Worm (Caenorhabditis elegans) whole organism, dauer: ENCODE measurements around the gene fbxa-150.

ENCODE experiments used
- unc-62 ChIP-seq: sonication (generic microtip); optimal IDR thresholded peaks from 2 replicates; lab custom pipeline; 2017; ENCODE audit warnings: missing biosample characterization, missing genetic modification reagents, missing genetic modification characterization

fbxa-150 gene

DNA sequence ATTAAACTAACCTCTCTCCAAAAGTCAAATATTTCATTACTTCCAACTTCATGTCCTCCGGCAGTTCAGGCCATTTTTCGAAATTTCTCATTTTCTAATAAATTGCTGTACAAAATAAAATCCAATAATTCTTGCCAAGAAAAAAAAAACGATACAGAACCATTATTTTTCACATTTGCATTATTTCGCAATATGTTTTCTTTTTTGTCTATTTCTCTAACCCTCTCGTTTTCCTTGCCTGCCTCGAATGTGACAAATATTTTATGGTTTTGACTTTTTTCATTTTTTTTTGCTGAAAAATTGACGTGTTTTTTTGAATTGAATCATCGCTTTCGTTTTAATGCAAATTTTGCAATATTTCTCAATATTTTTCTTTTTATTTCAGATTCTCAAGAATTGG, at the start of gene fbxa-150, which contains the start of gene Y38H6C.9:
TSS of gene fbxa-150 (plus strand) at position 380 of the 400 bp plus-strand sequence.
TSS of gene Y38H6C.9 (minus strand) at position 52 of the 400 bp plus-strand sequence.
- TF ChIP-seq unc-62 (GFP tag; lab: Kevin White, UChicago) = no peak

DNA sequence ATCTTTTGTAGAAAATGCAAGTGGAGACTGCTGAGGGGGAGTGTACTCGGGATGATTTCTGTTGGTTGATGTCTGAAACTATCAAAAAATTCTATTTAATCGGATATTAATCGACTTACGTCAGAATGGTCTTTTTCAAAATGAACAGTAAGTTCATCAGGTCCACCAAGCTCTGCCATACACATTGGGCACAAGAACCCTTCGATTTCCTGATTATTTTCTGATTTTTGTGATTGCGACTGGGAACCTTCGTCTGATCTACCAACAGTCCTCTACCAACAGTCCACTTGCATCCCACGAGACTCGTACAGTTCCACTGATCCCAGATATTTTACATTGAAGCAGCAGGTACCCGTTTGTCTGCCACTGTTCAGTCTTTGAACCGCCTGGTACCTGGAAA, 47.4 kb upstream of the fbxa-150 start:
- TF ChIP-seq unc-62 (GFP tag; lab: Kevin White, UChicago) = no peak

DNA sequence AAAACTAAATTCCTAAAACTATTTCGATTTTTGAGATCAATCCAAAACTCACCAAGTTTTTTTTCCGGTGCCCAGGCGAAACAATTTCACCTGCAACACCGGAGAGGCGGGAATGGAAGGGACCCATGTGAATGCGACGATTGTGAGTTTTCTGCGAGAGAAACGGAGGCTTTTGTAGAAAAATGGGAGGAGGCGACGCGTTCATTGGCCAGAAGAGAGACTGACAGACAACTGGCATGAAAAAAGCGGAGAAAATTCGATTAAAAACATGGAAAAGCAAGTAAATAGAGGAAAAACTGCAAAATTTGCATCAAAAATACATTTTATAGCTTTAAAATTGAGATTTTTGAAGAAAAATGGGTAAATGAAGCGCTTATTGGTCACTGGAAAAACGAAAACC, 46.6 kb upstream of the fbxa-150 start, which contains the start of gene B0250.7:
TSS of gene B0250.7 (minus strand) at position 232 of the 400 bp plus-strand sequence.
- TF ChIP-seq unc-62 (GFP tag; lab: Kevin White, UChicago) = no peak

DNA sequence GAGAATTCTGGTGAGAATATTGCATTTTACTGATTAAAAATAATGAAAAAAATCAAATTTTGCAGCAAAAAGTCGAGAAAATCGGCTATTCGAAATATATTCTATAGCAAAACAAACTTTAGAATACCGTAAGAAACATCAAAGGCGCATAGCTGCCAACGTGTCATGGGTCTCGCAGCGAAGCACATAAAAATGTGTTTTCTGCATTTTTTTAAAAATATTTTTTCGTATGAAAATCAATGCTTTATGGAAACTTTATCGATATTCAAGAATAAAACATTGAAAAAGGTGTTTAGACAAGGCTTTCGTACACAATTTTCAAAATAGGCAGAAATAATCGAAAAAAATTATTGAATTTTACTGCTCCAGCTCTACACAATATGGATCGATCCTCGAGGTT, 45.9 kb upstream of the fbxa-150 start:
- TF ChIP-seq unc-62 (GFP tag; lab: Kevin White, UChicago) = no peak

DNA sequence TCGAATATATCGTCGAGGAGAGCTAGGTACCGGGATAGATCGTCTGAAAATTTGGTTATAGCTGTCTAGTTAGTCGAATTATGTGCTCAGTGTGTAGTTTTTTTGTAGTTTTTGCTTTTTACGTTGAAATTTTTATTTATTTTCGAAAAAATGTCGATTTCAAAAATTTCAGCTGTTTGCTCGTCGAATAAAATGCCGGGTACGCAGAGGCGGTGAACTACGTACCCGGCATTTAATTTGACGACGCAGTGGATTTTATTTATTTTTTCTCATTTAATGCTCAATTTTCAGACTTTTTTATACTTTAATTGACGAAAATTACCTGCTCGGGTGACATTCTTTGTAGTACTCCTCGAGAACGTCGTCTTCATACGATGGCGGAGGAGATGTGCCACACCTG, 45.4 kb upstream of the fbxa-150 start:
- no peak for TF ChIP-seq unc-62 (GFP tag; lab: Kevin White, UChicago)

DNA sequence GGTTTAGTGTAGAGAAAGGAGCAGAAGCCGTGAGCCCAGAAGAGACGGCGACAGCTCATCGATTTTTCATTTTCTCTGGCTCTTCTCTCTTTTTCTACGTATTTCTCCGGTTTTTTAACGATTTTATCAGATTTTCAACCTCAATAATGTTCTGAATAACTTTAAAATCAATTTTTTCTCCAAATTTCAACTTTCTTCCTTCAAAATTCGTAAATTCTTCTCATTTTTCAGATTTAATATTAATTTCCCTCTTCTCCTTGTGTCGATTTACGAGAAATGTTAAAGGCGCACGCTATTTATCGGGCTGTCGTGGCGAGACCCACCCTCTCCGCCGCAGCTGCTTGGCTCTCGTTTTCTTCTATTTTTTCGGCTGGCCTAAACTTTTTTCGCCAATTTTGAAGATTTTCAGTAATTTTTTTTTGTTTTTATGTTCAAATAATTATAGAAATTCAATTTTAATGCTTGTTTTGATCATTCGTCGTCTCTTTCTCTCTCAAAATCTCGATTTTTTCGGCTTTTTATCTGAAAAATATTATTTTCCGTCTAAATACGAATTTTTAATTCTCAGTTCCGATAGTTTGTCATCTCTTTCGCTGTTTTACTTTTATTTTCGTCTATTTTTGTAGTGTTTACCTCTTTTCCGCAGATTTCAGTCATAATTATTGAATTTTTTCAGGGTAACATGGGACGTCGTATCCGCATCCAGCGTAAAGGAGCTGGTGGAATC, 43.2 kb upstream of the fbxa-150 start, which contains the start of the genes calf-1 and rpl-2:
TSS of gene calf-1 (minus strand) at position 77 of the 727 bp plus-strand sequence.
TSS of gene rpl-2 (plus strand) at position 677 of the 727 bp plus-strand sequence.
- TF ChIP-seq unc-62 (GFP tag; lab: Kevin White, UChicago) = no peak

DNA sequence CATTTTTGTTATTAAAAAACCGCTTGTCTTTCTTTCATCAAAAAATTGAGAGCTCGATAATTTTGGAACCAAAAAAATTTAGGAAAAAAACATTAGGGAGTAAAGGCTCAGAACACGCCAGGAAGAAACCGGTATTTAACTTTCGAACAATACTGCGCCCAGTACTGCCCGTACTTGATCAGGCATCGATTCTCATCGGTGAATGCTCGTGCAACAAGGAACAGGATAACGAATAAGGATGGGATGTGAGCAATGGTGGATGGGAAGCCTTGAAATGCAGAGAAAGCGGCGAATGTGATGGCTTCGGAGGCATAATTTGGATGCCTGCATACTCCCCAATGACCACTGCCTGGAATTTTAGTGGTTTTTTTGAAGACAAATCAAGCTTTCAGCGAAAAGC, 41.6 kb upstream of the fbxa-150 start:
- TF ChIP-seq unc-62 (GFP tag; lab: Kevin White, UChicago) = no peak

DNA sequence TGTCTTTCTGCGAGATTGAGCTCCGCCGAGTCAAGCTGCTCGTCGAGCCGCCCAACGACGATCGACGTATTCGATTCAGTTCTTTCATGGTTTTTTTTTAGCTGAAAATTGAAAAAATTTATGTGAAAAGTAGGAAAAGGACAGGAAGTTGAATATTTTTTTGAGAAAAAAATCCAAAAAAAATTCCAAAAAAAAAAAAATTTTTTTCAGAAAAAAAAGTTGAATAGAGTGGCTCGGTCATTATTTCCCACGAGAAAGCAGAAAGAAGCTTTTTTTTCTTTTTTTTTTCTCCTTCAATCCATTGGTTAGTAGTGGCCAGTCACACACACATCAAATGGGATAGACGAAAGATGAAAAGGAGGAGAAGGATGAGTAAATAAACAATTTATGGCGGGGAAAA, 37.1 kb upstream of the fbxa-150 start, which contains the start of gene dhcr-7:
TSS of gene dhcr-7 (minus strand) at position 101 of the 400 bp plus-strand sequence.
- TF ChIP-seq unc-62 (GFP tag; lab: Kevin White, UChicago) = no peak

DNA sequence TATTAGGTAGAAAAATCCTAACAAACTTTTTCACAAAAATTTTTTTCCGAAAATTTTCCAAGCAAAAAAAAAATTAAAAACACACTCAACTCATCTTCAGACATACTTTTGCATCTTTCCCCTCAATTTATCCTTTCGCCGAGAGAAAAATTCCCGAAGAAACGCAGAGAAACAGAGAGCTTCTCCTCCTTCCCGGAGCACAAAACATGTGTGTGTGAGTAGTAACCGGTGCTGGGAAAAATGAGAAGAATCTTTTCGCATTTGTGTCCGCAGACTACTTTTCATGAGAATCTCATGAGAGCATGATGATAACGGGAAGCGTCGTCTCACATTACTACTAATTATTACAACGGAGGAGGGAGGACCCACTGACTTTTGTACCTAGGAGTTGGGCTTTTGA, 35.8 kb upstream of the fbxa-150 start:
- TF ChIP-seq unc-62 (GFP tag; lab: Kevin White, UChicago) = no peak

DNA sequence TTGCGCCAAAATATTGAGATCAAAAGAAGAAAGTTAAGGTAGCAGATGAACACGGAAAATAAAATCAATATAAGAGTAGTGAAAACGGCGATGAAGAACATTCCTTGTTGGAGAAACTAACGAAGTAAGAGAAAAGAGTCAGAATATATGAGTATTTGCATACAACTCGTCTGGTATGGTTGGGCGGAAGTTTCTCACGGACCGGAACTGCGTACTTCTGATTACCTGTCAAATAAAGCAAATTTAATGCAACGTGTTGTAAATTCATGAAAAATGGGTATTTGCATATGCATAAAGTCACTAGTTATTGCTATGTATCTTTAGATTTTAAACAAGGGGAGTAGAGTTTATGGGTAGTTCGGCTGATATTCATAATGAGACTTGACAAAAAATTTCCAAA, 33.3 kb upstream of the fbxa-150 start, which contains the start of gene srbc-78:
TSS of gene srbc-78 (minus strand) at position 101 of the 400 bp plus-strand sequence.
- no peak for TF ChIP-seq unc-62 (GFP tag; lab: Kevin White, UChicago)

DNA sequence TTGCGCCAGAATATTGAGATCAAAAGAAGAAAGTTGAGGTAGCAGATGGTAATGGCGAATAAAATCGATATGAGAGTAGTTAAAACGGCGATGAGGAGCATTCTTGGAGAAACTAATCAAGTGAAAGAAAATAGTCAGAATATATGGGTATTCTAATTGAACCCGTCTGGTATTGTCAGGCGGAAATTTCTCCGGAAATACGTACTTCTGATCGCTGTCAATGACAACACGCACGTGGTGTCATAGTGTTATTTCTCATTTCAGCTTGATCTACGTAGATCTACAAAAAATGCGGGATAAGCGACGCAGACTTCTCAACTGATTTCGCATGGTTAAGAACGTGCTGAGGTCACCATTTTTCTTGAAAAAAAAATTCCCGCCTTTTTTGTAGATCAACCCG, 30.0 kb upstream of the fbxa-150 start, which contains the start of gene srbc-79:
TSS of gene srbc-79 (minus strand) at position 101 of the 400 bp plus-strand sequence.
- no peak for TF ChIP-seq unc-62 (GFP tag; lab: Kevin White, UChicago)

DNA sequence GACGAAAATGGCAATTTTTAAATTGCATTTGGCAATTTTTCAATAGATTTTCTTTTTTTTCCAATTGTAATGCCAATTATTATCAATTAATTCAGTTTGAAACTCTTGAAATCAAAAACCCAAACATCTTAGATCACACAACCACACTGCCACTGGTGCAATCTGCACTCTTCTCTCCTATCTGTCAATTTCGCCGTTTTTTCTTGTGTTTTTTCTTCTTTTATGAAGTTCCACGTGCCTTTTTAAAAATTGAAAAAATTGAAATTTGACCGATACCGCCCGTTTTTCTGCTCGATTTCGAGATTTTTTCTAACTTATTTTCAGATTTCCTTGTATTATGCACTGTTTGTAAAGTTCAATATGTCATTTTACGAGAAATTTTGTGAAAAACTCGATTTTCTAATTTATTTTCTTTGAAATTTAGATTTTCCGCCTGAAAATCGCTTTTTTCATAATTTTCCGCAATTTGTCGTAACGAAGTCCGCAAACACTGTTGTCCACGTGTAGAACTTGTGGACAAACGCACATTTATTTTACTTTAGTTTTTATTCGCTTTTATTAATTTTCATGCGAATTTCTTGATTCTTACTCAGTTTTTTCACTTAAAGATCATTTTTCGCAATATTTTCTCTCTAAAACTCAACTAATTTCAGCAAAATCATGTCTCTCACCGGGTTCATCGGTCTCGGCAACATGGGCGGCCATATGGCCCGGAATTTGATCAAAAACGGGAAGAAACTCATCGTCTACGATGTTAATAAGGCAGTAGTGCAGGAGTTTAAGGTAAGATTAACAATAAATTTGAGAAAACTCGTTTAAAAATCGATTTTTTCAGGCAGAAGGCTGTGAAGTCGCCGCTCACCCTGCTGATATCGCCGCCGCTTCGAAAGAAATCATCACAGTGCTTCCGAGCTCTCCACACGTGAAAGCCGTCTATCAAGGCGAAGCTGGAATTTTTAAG, 28.8 kb upstream of the fbxa-150 start, which contains the start of gene B0250.5:
TSS of gene B0250.5 (plus strand) at position 654 of the 961 bp plus-strand sequence.
- TF ChIP-seq unc-62 (GFP tag; lab: Kevin White, UChicago) = no peak

DNA sequence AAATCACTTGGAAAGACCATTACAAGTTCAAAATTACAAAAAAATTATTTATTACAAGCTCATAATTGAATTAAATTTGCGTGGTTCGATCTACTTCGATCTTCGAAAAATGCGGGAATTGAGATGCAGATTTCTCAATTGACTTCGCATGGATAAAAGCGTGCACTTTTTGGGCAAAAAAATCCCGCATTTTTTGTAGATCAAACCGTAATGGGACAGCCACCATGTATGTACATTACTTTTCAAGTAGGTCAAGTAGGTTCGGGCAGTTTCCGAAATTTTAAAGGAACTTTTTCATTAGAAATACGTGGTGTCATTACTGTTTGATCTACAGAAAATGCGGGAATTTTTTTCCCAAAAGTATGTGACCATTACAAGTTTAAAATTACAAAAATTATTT, 24.9 kb upstream of the fbxa-150 start:
- TF ChIP-seq unc-62 (GFP tag; lab: Kevin White, UChicago) = no peak

DNA sequence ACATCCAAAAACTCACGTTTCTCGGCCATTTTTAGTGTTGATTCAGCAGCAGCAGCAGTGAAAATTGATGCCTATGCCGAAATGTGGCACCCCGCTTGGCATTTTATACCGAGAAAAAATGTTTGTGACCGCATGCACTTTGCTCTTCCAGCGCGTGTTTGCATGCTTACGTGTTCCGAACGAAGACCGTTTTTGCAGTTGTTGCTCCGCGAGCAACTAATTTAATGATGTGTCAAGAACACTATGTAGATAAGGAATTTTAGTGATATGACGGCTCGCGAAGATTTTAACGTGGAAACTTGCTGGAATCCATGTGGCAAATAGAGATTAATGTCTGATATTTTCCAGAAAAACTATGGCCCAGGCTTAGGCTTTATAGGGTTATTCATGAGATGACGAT, 23.4 kb upstream of the fbxa-150 start, which contains the start of gene dct-16:
TSS of gene dct-16 (minus strand) at position 78 of the 400 bp plus-strand sequence.
- no peak for TF ChIP-seq unc-62 (GFP tag; lab: Kevin White, UChicago)

DNA sequence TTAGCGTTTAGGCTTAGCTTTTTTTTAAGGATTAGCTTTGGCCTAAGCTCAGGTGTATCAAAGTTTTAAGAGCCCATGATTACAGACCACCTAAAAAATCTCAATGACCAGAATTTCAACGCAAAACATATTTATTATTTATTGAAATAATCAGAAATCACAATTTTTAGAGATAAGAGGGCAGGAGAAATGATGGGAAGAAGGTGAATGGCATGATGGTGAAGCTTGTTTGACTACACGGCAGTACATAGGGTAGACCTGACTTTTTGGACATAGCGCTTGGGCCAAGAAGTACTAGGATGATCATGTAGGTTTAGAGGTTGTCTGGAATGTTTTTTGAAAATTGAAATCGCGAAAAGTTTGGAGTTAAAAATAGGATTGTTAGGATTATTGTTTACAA, 22.8 kb upstream of the fbxa-150 start:
- no peak for TF ChIP-seq unc-62 (GFP tag; lab: Kevin White, UChicago)
